Worm (Caenorhabditis elegans): Measurements from ENCODE around the gene ppfr-4.

The ppfr-4 gene

DNA sequence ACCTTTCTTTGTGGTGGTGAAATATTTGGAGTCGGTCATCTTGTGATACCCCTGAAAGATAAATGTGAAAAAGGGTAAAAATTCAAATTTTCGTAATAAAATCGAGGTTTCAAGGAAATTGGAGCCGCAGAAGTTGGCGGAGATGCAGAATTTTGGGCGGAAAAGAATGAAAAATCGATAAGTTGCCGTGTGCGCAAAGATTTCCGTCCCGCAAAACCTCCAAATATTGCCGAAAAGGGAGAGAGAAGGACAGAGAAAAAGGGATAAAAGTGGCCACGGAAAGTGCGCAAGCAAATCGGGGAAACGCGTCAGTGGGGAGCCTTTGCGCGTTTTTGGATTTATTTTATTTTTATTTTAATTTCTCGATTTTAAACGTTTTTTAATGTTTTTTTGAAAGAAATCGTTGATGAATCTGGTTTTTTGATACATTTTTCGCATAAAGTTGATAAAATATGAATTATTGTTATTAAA, 22.7 kb upstream of the ppfr-4 start, which contains the start of gene apb-1:
Gene apb-1, minus strand, starts transcription at position 51 of the 471 bp plus-strand sequence.
- TF ChIP-seq hlh-30 (tag; optimal IDR thresholded peaks at IDR 0.05; ENCODE audit: insufficient read depth) (no peak), ztf-16 (tag; optimal IDR thresholded peaks at IDR 0.05) (peak; percentile 65), ceh-9 (tag; optimal IDR thresholded peaks at IDR 0.05) (no peak), hlh-8 (tag; optimal IDR thresholded peaks at IDR 0.05) (no peak), dve-1 (tag; optimal IDR thresholded peaks at IDR 0.05) (peak; percentile 75), ceh-45 (GFP tag; IDR thresholded peaks at IDR 0.05) (no peak), pha-2 (tag; optimal IDR thresholded peaks at IDR 0.05) (no peak), Y22D7AL.16 (tag; optimal IDR thresholded peaks at IDR 0.05) (no peak), tbx-2 (tag; optimal IDR thresholded peaks at IDR 0.05) (peak; percentile 79), T23F11.4 (GFP tag; optimal IDR thresholded peaks at IDR 0.05) (no peak), ceh-48 (tag; optimal IDR thresholded peaks at IDR 0.05) (peak; percentile 98), C38D4.7 (GFP tag; optimal IDR thresholded peaks at IDR 0.05) (peak; percentile 24), pag-3 (tag; optimal IDR thresholded peaks at IDR 0.05; ENCODE audit: borderline replicate concordance) (no peak), pax-1 (tag; optimal IDR thresholded peaks at IDR 0.05) (peak; percentile 44), unc-3 (GFP tag; conservative IDR thresholded peaks at IDR 0.05) (0 out of 2 replicates have a peak, but pooled peaks have one; percentile 20), unc-3 (tag; optimal IDR thresholded peaks at IDR 0.05) (peak; percentile 33), ceh-6 (GFP tag; optimal IDR thresholded peaks at IDR 0.05) (peak; percentile 13), ceh-18 (tag; optimal IDR thresholded peaks at IDR 0.05) (peak; percentile 68), rnt-1 (tag; optimal IDR thresholded peaks at IDR 0.05) (peak; percentile 61), nhr-11 (tag; optimal IDR thresholded peaks at IDR 0.05) (no peak), ttx-3 (tag; optimal IDR thresholded peaks at IDR 0.05) (peak; percentile 51), ceh-30 (tag; optimal IDR thresholded peaks at IDR 0.05) (peak; percentile 58), gmeb-2 (tag; optimal IDR thresholded peaks at IDR 0.05) (peak; percentile 52), ceh-31 (tag; optimal IDR thresholded peaks at IDR 0.05) (peak; percentile 85), pat-9 (tag; optimal IDR thresholded peaks at IDR 0.05) (no peak), unc-86 (tag; optimal IDR thresholded peaks at IDR 0.05) (peak; percentile 79), ceh-2 (tag; optimal IDR thresholded peaks at IDR 0.05) (peak; percentile 58), lim-6 (tag; optimal IDR thresholded peaks at IDR 0.05) (peak; percentile 15), nfya-1 (tag; optimal IDR thresholded peaks at IDR 0.05) (peak; percentile 84), hlh-15 (tag; optimal IDR thresholded peaks at IDR 0.05) (no peak), ets-4 (tag; optimal IDR thresholded peaks at IDR 0.05) (peak; percentile 25), ref-2 (tag; optimal IDR thresholded peaks at IDR 0.05) (no peak), ceh-14 (tag; optimal IDR thresholded peaks at IDR 0.05) (peak; percentile 60), che-1 (tag; optimal IDR thresholded peaks at IDR 0.05) (peak; percentile 58), fkh-6 (tag; optimal IDR thresholded peaks at IDR 0.05) (no peak), lin-11 (tag; optimal IDR thresholded peaks at IDR 0.05) (peak; percentile 49), fax-1 (tag; optimal IDR thresholded peaks at IDR 0.05) (peak; percentile 20), ama-1 (optimal IDR thresholded peaks at IDR 0.05) (no peak), pqm-1 (tag; optimal IDR thresholded peaks at IDR 0.05) (no peak), fkh-10 (GFP tag; optimal IDR thresholded peaks at IDR 0.05) (peak; percentile 52), elt-2 (tag; optimal IDR thresholded peaks at IDR 0.05) (peak; percentile 81), K02D7.2 (tag; optimal IDR thresholded peaks at IDR 0.05) (no peak), eyg-1 (tag; optimal IDR thresholded peaks at IDR 0.05) (no peak), tbx-7 (tag; optimal IDR thresholded peaks at IDR 0.05) (no peak), hlh-6 (tag; optimal IDR thresholded peaks at IDR 0.05) (no peak), sox-2 (GFP tag; IDR thresholded peaks at IDR 0.05) (peak; percentile 53), sox-4 (tag; optimal IDR thresholded peaks at IDR 0.05) (peak; percentile 64), ceh-34 (tag; optimal IDR thresholded peaks at IDR 0.05) (peak; percentile 86), pha-4 (tag; optimal IDR thresholded peaks at IDR 0.05) (no peak), elt-4 (tag; optimal IDR thresholded peaks at IDR 0.05) (no peak), madf-2 (tag; optimal IDR thresholded peaks at IDR 0.05) (peak; percentile 61), pros-1 (tag; optimal IDR thresholded peaks at IDR 0.05) (no peak), zip-5 (tag; optimal IDR thresholded peaks at IDR 0.05) (no peak), dmd-4 (tag; optimal IDR thresholded peaks at IDR 0.05; ENCODE audit: borderline replicate concordance) (no peak)

All from whole organism, late embryonic.